Worm (Caenorhabditis elegans): ENCODE measurements around the gene F47G3.3.

The F47G3.3 gene

ce11 chrX:2386922-2387566 lies 11.3 kb downstream of the F47G3.3 start:
- TF ChIP-seq jun-1 (tag; optimal IDR thresholded peaks at IDR 0.05) (no peak), nhr-28 (tag; optimal IDR thresholded peaks at IDR 0.05) (peak; percentile 14), aly-2 (tag; optimal IDR thresholded peaks at IDR 0.05) (no peak), aha-1 (tag) (peak; percentile 94), hlh-30 (tag; optimal IDR thresholded peaks at IDR 0.05; ENCODE audit: insufficient read depth) (peak; percentile 26), dmd-6 (GFP tag; IDR thresholded peaks at IDR 0.05) (no peak), lin-39 (tag; optimal IDR thresholded peaks at IDR 0.05) (no peak), nhr-111 (GFP tag; optimal IDR thresholded peaks at IDR 0.05) (no peak), mxl-3 (GFP tag; optimal IDR thresholded peaks at IDR 0.05) (peak; percentile 46)

ce11 chrX:2394983-2395382 lies 19.2 kb downstream of the F47G3.3 start, which contains the start of gene C43H6.6:
C43H6.6 (plus strand) TSS chrX:2395283.
- no peak for TF ChIP-seq jun-1 (tag; optimal IDR thresholded peaks at IDR 0.05)
- TF ChIP-seq nhr-42 (GFP tag; IDR thresholded peaks at IDR 0.05), result no peak
- no peak for TF ChIP-seq nhr-10 (tag; optimal IDR thresholded peaks at IDR 0.05)
- no peak for TF ChIP-seq zip-2 (tag; optimal IDR thresholded peaks at IDR 0.05)
- TF ChIP-seq saeg-2 (GFP tag; IDR thresholded peaks at IDR 0.05), result no peak
- TF ChIP-seq unc-130 (GFP tag; optimal IDR thresholded peaks at IDR 0.05), result no peak
- TF ChIP-seq ZK337.2 (GFP tag; IDR thresholded peaks at IDR 0.05), result no peak
- TF ChIP-seq duxl-1 (tag; optimal IDR thresholded peaks at IDR 0.05; ENCODE audit: poor library complexity), result no peak
- TF ChIP-seq ztf-11 (tag; optimal IDR thresholded peaks at IDR 0.05), result no peak
- TF ChIP-seq attf-4 (tag; optimal IDR thresholded peaks at IDR 0.05), result no peak
- no peak for TF ChIP-seq ceh-82 (tag; optimal IDR thresholded peaks at IDR 0.05)

- peak; percentile 56 for TF ChIP-seq nhr-28 (tag; optimal IDR thresholded peaks at IDR 0.05)
- no peak for TF ChIP-seq pha-4 (GFP tag; IDR thresholded peaks at IDR 0.05)
- no peak for TF ChIP-seq pha-4 (tag; optimal IDR thresholded peaks at IDR 0.05)
- TF ChIP-seq zip-2 (tag; optimal IDR thresholded peaks at IDR 0.05), result peak; percentile 4
- TF ChIP-seq F10B5.3 (tag; optimal IDR thresholded peaks at IDR 0.05), result peak; percentile 47
- peak; percentile 16 for TF ChIP-seq ztf-7 (tag; optimal IDR thresholded peaks at IDR 0.05)
- peak; percentile 59 for TF ChIP-seq rbr-2 (tag; optimal IDR thresholded peaks at IDR 0.05)
- no peak for TF ChIP-seq hif-1 (tag; optimal IDR thresholded peaks at IDR 0.05)
- TF ChIP-seq mxl-3 (GFP tag; optimal IDR thresholded peaks at IDR 0.05), result peak; percentile 74
- no peak for TF ChIP-seq nhr-77 (tag; optimal IDR thresholded peaks at IDR 0.05)
- TF ChIP-seq hmg-1.1 (GFP tag; IDR thresholded peaks at IDR 0.05), result peak; percentile 93
- TF ChIP-seq dve-1 (tag; optimal IDR thresholded peaks at IDR 0.05; ENCODE audit: insufficient read depth), result peak; percentile 50
- TF ChIP-seq mdl-1 (tag; optimal IDR thresholded peaks at IDR 0.05), result peak in 1 of 2 experiments; percentile 11
- peak; percentile 40 for TF ChIP-seq dmd-6 (GFP tag; IDR thresholded peaks at IDR 0.05)
- TF ChIP-seq lin-29 (GFP tag; IDR thresholded peaks at IDR 0.05), result no peak
- no peak for TF ChIP-seq dmd-8 (GFP tag; IDR thresholded peaks at IDR 0.05)
- peak; percentile 76 for TF ChIP-seq hlh-11 (tag; optimal IDR thresholded peaks at IDR 0.05)
- TF ChIP-seq nhr-48 (tag; optimal IDR thresholded peaks at IDR 0.05), result peak; percentile 19
- TF ChIP-seq ZK546.5 (tag; optimal IDR thresholded peaks at IDR 0.05), result no peak
- peak in 1 of 2 experiments; percentile 89 for TF ChIP-seq unc-62 (GFP tag; optimal IDR thresholded peaks at IDR 0.05 in 1 of 2)
- TF ChIP-seq unc-62 (tag; optimal IDR thresholded peaks at IDR 0.05), result no peak
- TF ChIP-seq hlh-30 (tag; optimal IDR thresholded peaks at IDR 0.05; ENCODE audit: insufficient read depth), result peak; percentile 68
- peak; percentile 17 for TF ChIP-seq spr-1 (tag; optimal IDR thresholded peaks at IDR 0.05)
- TF ChIP-seq ceh-62 (tag; optimal IDR thresholded peaks at IDR 0.05), result no peak
- TF ChIP-seq duxl-1 (tag; optimal IDR thresholded peaks at IDR 0.05; ENCODE audit: poor library complexity), result peak; percentile 54
- TF ChIP-seq nhr-41 (GFP tag; IDR thresholded peaks at IDR 0.05), result peak; percentile 58; the same call in 1 of the 2 replicates
- 0 out of 2 replicates have a peak, but pooled peaks have one; percentile 7 for TF ChIP-seq php-3 (GFP tag; IDR thresholded peaks at IDR 0.05)
- TF ChIP-seq zag-1 (tag; optimal IDR thresholded peaks at IDR 0.05), result no peak
- peak; percentile 75 for TF ChIP-seq mes-2 (tag; optimal IDR thresholded peaks at IDR 0.05; ENCODE audit: poor library complexity, severe bottlenecking)
- peak; percentile 7 for TF ChIP-seq nhr-11 (tag; optimal IDR thresholded peaks at IDR 0.05)
Observed at ce11 chrX:2401883-2402282, 26.1 kb downstream of the F47G3.3 start, which contains the start of gene dhhc-9. dhhc-9 (minus strand) TSS chrX:2402036.
